Worm (Caenorhabditis elegans) whole organism, L3 larva: ENCODE results near the gene lias-1.

ENCODE experiments used
- R02D3.7 ChIP-seq: fragments of 150-350 bp; optimal IDR thresholded peaks from 2 replicates; lab custom pipeline; 2014; ENCODE audit warnings: missing biosample characterization, missing genetic modification characterization
- ZK546.5 ChIP-seq: sonication (generic microtip); optimal IDR thresholded peaks from 2 replicates; lab custom pipeline; 2017; ENCODE audit warnings: missing biosample characterization, missing genetic modification characterization
- aly-2 ChIP-seq: fragments of 150-350 bp; optimal IDR thresholded peaks from 2 replicates; lab custom pipeline; 2014; ENCODE audit warnings: missing biosample characterization, missing genetic modification characterization
- ama-1 ChIP-seq: fragments of 150-350 bp; optimal IDR thresholded peaks from 2 replicates; lab custom pipeline; 2018
- ceh-16 ChIP-seq: sonication (generic microtip); optimal IDR thresholded peaks from 2 replicates; lab custom pipeline; 2017; ENCODE audit warnings: missing biosample characterization, missing genetic modification characterization
- ceh-28 ChIP-seq: fragments of 150-350 bp; optimal IDR thresholded peaks from 2 replicates; lab custom pipeline; 2014; ENCODE audit warnings: missing biosample characterization, missing genetic modification reagents, missing genetic modification characterization
- ceh-82 ChIP-seq: fragments of 150-350 bp; optimal IDR thresholded peaks from 2 replicates; lab custom pipeline; 2014; ENCODE audit warnings: missing biosample characterization, missing genetic modification characterization
- ceh-9 ChIP-seq: sonication (generic microtip); optimal IDR thresholded peaks from 2 replicates; lab custom pipeline; 2018; ENCODE audit warnings: missing biosample characterization, missing genetic modification characterization
- daf-12 ChIP-seq: fragments of 150-350 bp; optimal IDR thresholded peaks from 2 replicates; lab custom pipeline; 2014; ENCODE audit warnings: missing biosample characterization, missing genetic modification reagents, missing genetic modification characterization
- egl-27 ChIP-seq: sonication (generic microtip); optimal IDR thresholded peaks from 4 replicates; lab custom pipeline; 2017; ENCODE audit warnings: missing biosample characterization, missing genetic modification reagents, missing genetic modification characterization
- egl-5 ChIP-seq: fragments of 150-350 bp; optimal IDR thresholded peaks from 2 replicates; lab custom pipeline; 2017; ENCODE audit warnings: missing biosample characterization, missing genetic modification reagents, missing genetic modification characterization, inconsistent platforms
- elt-1 ChIP-seq: fragments of 150-350 bp; optimal IDR thresholded peaks from 2 replicates; lab custom pipeline; 2014; ENCODE audit warnings: missing biosample characterization, missing genetic modification characterization
- elt-2 ChIP-seq: sonication (generic microtip); optimal IDR thresholded peaks from 2 replicates; lab custom pipeline; 2016; ENCODE audit warnings: missing genetic modification reagents, mild to moderate bottlenecking, missing genetic modification characterization, missing compliant biosample characterization
- elt-3 ChIP-seq, 3 experiments: fragments of 150-350 bp in 1 of 3; sonication (generic microtip) in 2 of 3; optimal IDR thresholded peaks; 2 replicates in 2 of 3; 4 replicates in 1 of 3; lab custom pipeline; 2014 to 2017; ENCODE audit warnings: missing biosample characterization in 3 of 3, missing genetic modification characterization in 3 of 3
- eor-1 ChIP-seq, 2 experiments: fragments of 150-350 bp; optimal IDR thresholded peaks; 2 replicates each; lab custom pipeline; 2014 to 2018; ENCODE audit warnings: missing biosample characterization in 2 of 2, missing genetic modification characterization in 2 of 2
- fkh-10 ChIP-seq: sonication (generic microtip); optimal IDR thresholded peaks from 2 replicates; lab custom pipeline; 2017; ENCODE audit warnings: missing biosample characterization, missing genetic modification reagents, missing genetic modification characterization
- fkh-2 ChIP-seq: fragments of 150-350 bp; optimal IDR thresholded peaks from 2 replicates; lab custom pipeline; 2014; ENCODE audit warnings: missing biosample characterization, missing genetic modification reagents, missing genetic modification characterization
- fos-1 ChIP-seq: fragments of 150-350 bp; optimal IDR thresholded peaks from 2 replicates; lab custom pipeline; 2014; ENCODE audit warnings: missing biosample characterization, missing genetic modification characterization
- hmg-11 ChIP-seq: sonication (generic microtip); optimal IDR thresholded peaks from 2 replicates; lab custom pipeline; 2016; ENCODE audit warnings: missing genetic modification characterization, missing compliant biosample characterization
- jun-1 ChIP-seq: fragments of 150-350 bp; optimal IDR thresholded peaks from 2 replicates; lab custom pipeline; 2014; ENCODE audit warnings: missing biosample characterization, missing genetic modification reagents, missing genetic modification characterization
- lin-15B ChIP-seq: fragments of 150-350 bp; optimal IDR thresholded peaks from 2 replicates; lab custom pipeline; 2014; ENCODE audit warnings: missing biosample characterization, missing genetic modification characterization
- lin-39 ChIP-seq: fragments of 150-350 bp; optimal IDR thresholded peaks from 2 replicates; lab custom pipeline; 2018; ENCODE audit warnings: missing biosample characterization, missing genetic modification reagents, missing genetic modification characterization
- lsy-12 ChIP-seq: sonication (generic microtip); optimal IDR thresholded peaks from 2 replicates; lab custom pipeline; 2016; ENCODE audit warnings: mild to moderate bottlenecking, missing genetic modification characterization, missing compliant biosample characterization
- mdl-1 ChIP-seq: fragments of 150-350 bp; optimal IDR thresholded peaks from 2 replicates; lab custom pipeline; 2014; ENCODE audit warnings: missing biosample characterization, missing genetic modification characterization
- mml-1 ChIP-seq: fragments of 150-350 bp; sonication (generic microtip); optimal IDR thresholded peaks from 3 replicates; lab custom pipeline; 2014; ENCODE audit warnings: missing biosample characterization, missing genetic modification characterization
- nfya-1 ChIP-seq: sonication (generic microtip); optimal IDR thresholded peaks from 2 replicates; lab custom pipeline; 2017; ENCODE audit warnings: missing genetic modification characterization, mild to moderate bottlenecking, missing compliant biosample characterization, antibody characterized with exemption, moderate library complexity; ENCODE audit not compliant: insufficient read depth
- nhr-11 ChIP-seq: fragments of 150-350 bp; optimal IDR thresholded peaks from 2 replicates; lab custom pipeline; 2014; ENCODE audit warnings: missing biosample characterization, missing genetic modification characterization
- nhr-12 ChIP-seq: fragments of 150-350 bp; optimal IDR thresholded peaks from 2 replicates; lab custom pipeline; 2014; ENCODE audit warnings: missing biosample characterization, missing genetic modification characterization
- nhr-23 ChIP-seq: fragments of 150-350 bp; optimal IDR thresholded peaks from 2 replicates; lab custom pipeline; 2014; ENCODE audit warnings: missing biosample characterization, missing genetic modification reagents, missing genetic modification characterization
- nhr-237 ChIP-seq: fragments of 150-350 bp; optimal IDR thresholded peaks from 2 replicates; lab custom pipeline; 2014; ENCODE audit warnings: missing biosample characterization, missing genetic modification characterization
- nhr-25 ChIP-seq: sonication (generic microtip); optimal IDR thresholded peaks from 2 replicates; lab custom pipeline; 2017; ENCODE audit warnings: missing biosample characterization, missing genetic modification characterization
- nhr-28 ChIP-seq: fragments of 150-350 bp; optimal IDR thresholded peaks from 2 replicates; lab custom pipeline; 2014; ENCODE audit warnings: missing biosample characterization, missing genetic modification characterization
- nhr-43 ChIP-seq: sonication (generic microtip); optimal IDR thresholded peaks from 2 replicates; lab custom pipeline; 2016; ENCODE audit warnings: mild to moderate bottlenecking, missing genetic modification characterization, missing compliant biosample characterization; ENCODE audit not compliant: poor library complexity, severe bottlenecking
- nhr-67 ChIP-seq: fragments of 150-350 bp; optimal IDR thresholded peaks from 2 replicates; lab custom pipeline; 2014; ENCODE audit warnings: missing biosample characterization, missing genetic modification characterization
- nhr-76 ChIP-seq: fragments of 150-350 bp; sonication (generic microtip); optimal IDR thresholded peaks from 5 replicates; lab custom pipeline; 2014; ENCODE audit warnings: missing biosample characterization, missing genetic modification characterization
- nhr-77 ChIP-seq: fragments of 150-350 bp; optimal IDR thresholded peaks from 2 replicates; lab custom pipeline; 2014; ENCODE audit warnings: missing biosample characterization, missing genetic modification characterization
- pha-4 ChIP-seq: fragments of 150-350 bp; optimal IDR thresholded peaks from 2 replicates; lab custom pipeline; 2014; ENCODE audit warnings: missing biosample characterization, missing genetic modification reagents, missing genetic modification characterization
- pqm-1 ChIP-seq: fragments of 150-350 bp; optimal IDR thresholded peaks from 2 replicates; lab custom pipeline; 2017; ENCODE audit warnings: missing biosample characterization, missing genetic modification characterization, inconsistent platforms
- sea-2 ChIP-seq: fragments of 150-350 bp; sonication (generic microtip); optimal IDR thresholded peaks from 4 replicates; lab custom pipeline; 2014; ENCODE audit warnings: missing biosample characterization, missing genetic modification reagents, missing genetic modification characterization
- skn-1 ChIP-seq: fragments of 150-350 bp; optimal IDR thresholded peaks from 2 replicates; lab custom pipeline; 2014; ENCODE audit warnings: missing biosample characterization, missing genetic modification characterization
- snpc-4 ChIP-seq: fragments of 150-350 bp; optimal IDR thresholded peaks from 2 replicates; lab custom pipeline; 2014; ENCODE audit warnings: missing biosample characterization, missing genetic modification characterization
- tbx-2 ChIP-seq: sonication (generic microtip); optimal IDR thresholded peaks from 2 replicates; lab custom pipeline; 2016; ENCODE audit warnings: mild to moderate bottlenecking, missing genetic modification characterization, missing compliant biosample characterization
- unc-39 ChIP-seq: sonication (generic microtip); optimal IDR thresholded peaks from 4 replicates; lab custom pipeline; 2017; ENCODE audit warnings: missing biosample characterization, missing genetic modification characterization
- unc-62 ChIP-seq: fragments of 150-350 bp; sonication (generic microtip); optimal IDR thresholded peaks from 4 replicates; lab custom pipeline; 2014; ENCODE audit warnings: missing biosample characterization, missing genetic modification reagents, missing genetic modification characterization
- zag-1 ChIP-seq: fragments of 150-350 bp; optimal IDR thresholded peaks from 2 replicates; lab custom pipeline; 2014; ENCODE audit warnings: missing biosample characterization, missing genetic modification characterization
- ztf-11 ChIP-seq: fragments of 150-350 bp; optimal IDR thresholded peaks from 2 replicates; lab custom pipeline; 2014; ENCODE audit warnings: missing biosample characterization, missing genetic modification characterization
- ztf-4 ChIP-seq: fragments of 150-350 bp; optimal IDR thresholded peaks from 2 replicates; lab custom pipeline; 2014; ENCODE audit warnings: missing biosample characterization, missing genetic modification characterization

The lias-1 gene

DNA sequence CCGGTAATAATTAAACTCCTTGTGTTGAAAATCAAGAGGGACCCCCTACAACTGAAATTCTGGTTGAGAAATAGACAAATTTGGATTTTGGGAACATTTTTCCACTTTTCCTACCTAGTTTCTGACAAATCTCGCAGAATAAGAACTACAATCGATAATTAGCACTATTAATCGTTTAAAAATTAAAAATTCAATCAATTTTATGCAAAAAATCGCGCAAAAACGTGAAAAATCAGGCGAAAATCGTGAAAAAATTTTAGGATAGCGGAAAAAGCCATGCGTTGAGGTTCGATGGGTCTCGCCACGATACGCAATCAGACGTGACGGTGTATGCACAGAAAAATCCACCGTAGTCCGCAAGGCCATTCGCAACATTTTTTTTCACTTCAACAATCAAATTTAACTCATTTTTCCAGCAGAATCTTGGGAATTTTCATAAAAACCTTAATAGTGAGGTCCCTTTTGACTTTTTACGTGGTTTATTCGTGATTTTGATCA is at the start of gene lias-1:
lias-1 (minus strand) TSS at position 51 of the 498 bp plus-strand sequence.
- TF ChIP-seq R02D3.7 (tag; lab: Kevin White, UChicago) (peak; percentile 57), tbx-2 (tag; lab: Kevin White, UChicago) (no peak), fos-1 (tag; lab: Kevin White, UChicago) (no peak), zag-1 (tag; lab: Kevin White, UChicago) (no peak), unc-39 (no peak), ztf-11 (no peak), ceh-28 (tag; lab: Kevin White, UChicago) (peak; percentile 44), nhr-77 (tag; lab: Kevin White, UChicago) (no peak), fkh-10 (peak; percentile 39), nhr-23 (tag; lab: Kevin White, UChicago) (peak; percentile 84), ceh-82 (tag; lab: Kevin White, UChicago) (no peak), pqm-1 (tag; lab: Kevin White, UChicago) (peak; percentile 73), mml-1 (tag; lab: Kevin White, UChicago) (no peak), nhr-76 (tag; lab: Kevin White, UChicago) (no peak), nfya-1 (tag; lab: Kevin White, UChicago) (peak; percentile 94), eor-1 (tag; optimal IDR thresholded peaks at IDR 0.05; lab: Kevin White, UChicago) (no peak), ceh-9 (tag; lab: Kevin White, UChicago) (no peak), nhr-25 (tag; lab: Kevin White, UChicago) (peak; percentile 93), nhr-67 (tag; lab: Kevin White, UChicago) (no peak), ceh-16 (tag; lab: Kevin White, UChicago) (no peak), jun-1 (tag; lab: Kevin White, UChicago) (peak; percentile 70), egl-27 (no peak), nhr-11 (tag; lab: Kevin White, UChicago) (no peak), fkh-2 (tag; lab: Kevin White, UChicago) (no peak), daf-12 (tag; lab: Kevin White, UChicago) (no peak), sea-2 (GFP tag; lab: Kevin White, UChicago) (no peak), nhr-43 (tag; lab: Kevin White, UChicago) (peak; percentile 18), elt-1 (tag; lab: Kevin White, UChicago) (no peak), ama-1 (lab: Kevin White, UChicago) (peak; percentile 68), mdl-1 (tag; lab: Kevin White, UChicago) (no peak), nhr-28 (tag; lab: Kevin White, UChicago) (no peak), skn-1 (tag; lab: Kevin White, UChicago) (peak; percentile 60), hmg-11 (tag; lab: Kevin White, UChicago) (peak; percentile 79), elt-3 (tag; optimal IDR thresholded peaks at IDR 0.05; lab: Kevin White, UChicago) (no peak), elt-2 (tag; lab: Kevin White, UChicago) (peak; percentile 47), aly-2 (no peak), nhr-12 (no peak), lsy-12 (tag; lab: Kevin White, UChicago) (peak; percentile 49), lin-15B (tag; lab: Kevin White, UChicago) (peak; percentile 90), ztf-4 (tag; lab: Kevin White, UChicago) (peak; percentile 73), egl-5 (tag; lab: Kevin White, UChicago) (peak; percentile 83), unc-62 (GFP tag; lab: Kevin White, UChicago) (no peak), ZK546.5 (tag; lab: Kevin White, UChicago) (no peak), lin-39 (tag; lab: Kevin White, UChicago) (peak; percentile 67), pha-4 (tag; lab: Kevin White, UChicago) (peak; percentile 91), nhr-237 (tag; lab: Kevin White, UChicago) (no peak), snpc-4 (tag; lab: Kevin White, UChicago) (peak; percentile 73)
